Fruit fly (Drosophila melanogaster) whole organism, adult: ENCODE data around the gene CG43131.

Source experiments
- CG12768 ChIP-seq: fragments of 200-800 bp; sonication (Bioruptor generic); optimal IDR thresholded peaks from 2 replicates; lab custom pipeline; 2017; ENCODE audit warnings: missing biosample characterization, missing genetic modification characterization, mild to moderate bottlenecking, moderate library complexity, missing genetic modification reagents
- CG5204 ChIP-seq: fragments of 200-800 bp; sonication (Bioruptor generic); optimal IDR thresholded peaks from 2 replicates; lab custom pipeline; 2016; ENCODE audit warnings: missing biosample characterization, missing genetic modification characterization
- Clk ChIP-seq: fragments of 200-800 bp; sonication (Bioruptor generic); optimal IDR thresholded peaks from 2 replicates; lab custom pipeline; 2017; ENCODE audit warnings: missing biosample characterization, missing genetic modification characterization
- Hr96 ChIP-seq: fragments of 200-800 bp; sonication (Bioruptor generic); optimal IDR thresholded peaks from 2 replicates; lab custom pipeline; 2016; ENCODE audit warnings: missing biosample characterization, missing genetic modification characterization
- cnc ChIP-seq, 2 experiments: fragments of >200 bp; optimal IDR thresholded peaks; 2 replicates each; lab custom pipeline; 2017
- kay ChIP-seq: fragments of 200-800 bp; sonication (Bioruptor generic); peaks from one replicate; lab custom pipeline; 2016; ENCODE audit warnings: missing biosample characterization, missing genetic modification characterization, borderline replicate concordance

DNA sequence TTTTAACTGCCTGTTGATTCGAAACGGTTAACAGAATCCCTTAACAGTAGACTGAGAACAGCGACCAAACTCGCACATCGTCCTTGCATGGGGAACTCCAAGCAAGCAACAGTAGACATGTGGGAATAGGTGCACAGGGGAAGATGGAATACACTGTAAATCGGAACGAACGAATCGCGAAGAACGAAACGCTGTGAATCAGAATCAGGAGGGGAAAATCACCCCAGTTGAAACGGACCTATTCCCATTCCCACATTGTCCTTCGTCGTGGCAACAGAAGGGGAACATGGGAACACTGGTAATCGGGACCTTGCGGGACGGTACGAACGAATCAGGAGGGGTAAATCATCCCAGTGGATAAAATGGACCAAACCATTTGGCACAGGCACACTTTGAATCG is 41.5 kb upstream of the CG43131 start, which contains the start of gene dpr16:
- TF ChIP-seq Clk (GFP tag; lab: Kevin White, UChicago) (no peak), cnc (optimal IDR thresholded peaks at IDR 0.05; lab: Kevin White, UChicago) (no peak), Hr96 (GFP tag; lab: Kevin White, UChicago) (no peak), kay (GFP tag; lab: Kevin White, UChicago) (no peak), CG12768 (no peak), CG5204 (GFP tag; lab: Kevin White, UChicago) (no peak)
